Fruit fly (Drosophila melanogaster): Measurements from ENCODE around the gene CG14710.
A peak's percentile ranks its signal among the peaks of the same experiment; 100 is the strongest.

CG14710 gene

dm6 chr3R:11649449-11649848 lies 29.6 kb downstream of the CG14710 start (continued):
- TF ChIP-seq vnd (GFP tag; IDR thresholded peaks at IDR 0.05; ENCODE audit: partially characterized antibody), result no peak
- TF ChIP-seq Ravus (GFP tag; IDR thresholded peaks at IDR 0.05), result peak; percentile 93
- no peak for TF ChIP-seq CG1832 (GFP tag; optimal IDR thresholded peaks at IDR 0.05)
- TF ChIP-seq CG4282 (GFP tag; optimal IDR thresholded peaks at IDR 0.05), result peak; percentile 96
- peak; percentile 92 for TF ChIP-seq org-1 (GFP tag; optimal IDR thresholded peaks at IDR 0.05)
- peak; percentile 66 for TF ChIP-seq CG3407 (GFP tag; optimal IDR thresholded peaks at IDR 0.05)
- peak; percentile 19 for TF ChIP-seq pzg (GFP tag; optimal IDR thresholded peaks at IDR 0.05)
- no peak for TF ChIP-seq Opbp (GFP tag; IDR thresholded peaks at IDR 0.05; ENCODE audit: partially characterized antibody)
- TF ChIP-seq CG17328 (GFP tag; IDR thresholded peaks at IDR 0.05), result peak; percentile 95
- TF ChIP-seq kah (GFP tag; optimal IDR thresholded peaks at IDR 0.05), result peak; percentile 74
- peak; percentile 97 for TF ChIP-seq luna (GFP tag; optimal IDR thresholded peaks at IDR 0.05)
- TF ChIP-seq lola (GFP tag; optimal IDR thresholded peaks at IDR 0.05), result peak in 1 of 3 experiments; percentile 58
- peak; percentile 94 for TF ChIP-seq CG11695 (GFP tag; IDR thresholded peaks at IDR 0.05)
- TF ChIP-seq ase (GFP tag; IDR thresholded peaks at IDR 0.05), result peak; percentile 94
- peak; percentile 92 for TF ChIP-seq NC2β (GFP tag; optimal IDR thresholded peaks at IDR 0.05)
- TF ChIP-seq Pdp1 (GFP tag; optimal IDR thresholded peaks at IDR 0.05), result peak; percentile 95 to 98
- TF ChIP-seq CG5245 (GFP tag; optimal IDR thresholded peaks at IDR 0.05), result peak; percentile 96
- peak; percentile 96 for TF ChIP-seq gem (tag; optimal IDR thresholded peaks at IDR 0.05)
- peak; percentile 67 for TF ChIP-seq CG17802 (tag; optimal IDR thresholded peaks at IDR 0.05)
- TF ChIP-seq CG12155 (GFP tag; optimal IDR thresholded peaks at IDR 0.05), result peak; percentile 96
- TF ChIP-seq sna (GFP tag; IDR thresholded peaks at IDR 0.05; ENCODE audit: partially characterized antibody), result no peak
- TF ChIP-seq tup (GFP tag; optimal IDR thresholded peaks at IDR 0.05), result peak; percentile 93
- no peak for TF ChIP-seq Kr (GFP tag; optimal IDR thresholded peaks at IDR 0.05)
- no peak for TF ChIP-seq yki (optimal IDR thresholded peaks at IDR 0.05)
- peak; percentile 94 for TF ChIP-seq tio (GFP tag; optimal IDR thresholded peaks at IDR 0.05)
- peak; percentile 82 for TF ChIP-seq CG4707 (GFP tag; optimal IDR thresholded peaks at IDR 0.05)
- peak; percentile 95 for TF ChIP-seq CG32772 (GFP tag; IDR thresholded peaks at IDR 0.05)
- TF ChIP-seq H2.0 (GFP tag; IDR thresholded peaks at IDR 0.05), result peak; percentile 98
- peak; percentile 97 for TF ChIP-seq tgo (GFP tag; IDR thresholded peaks at IDR 0.05)
- TF ChIP-seq trem (tag; optimal IDR thresholded peaks at IDR 0.05), result peak; percentile 20
- TF ChIP-seq toy (GFP tag; IDR thresholded peaks at IDR 0.05), result peak; percentile 94
- TF ChIP-seq CG5953 (GFP tag; IDR thresholded peaks at IDR 0.05), result peak; percentile 95
- no peak for TF ChIP-seq Trl (optimal IDR thresholded peaks at IDR 0.05)
- TF ChIP-seq Trl (GFP tag; optimal IDR thresholded peaks at IDR 0.05), result peak; percentile 98
- peak; percentile 91 for TF ChIP-seq peb (GFP tag; IDR thresholded peaks at IDR 0.05)
- no peak for TF ChIP-seq zf30C (GFP tag; optimal IDR thresholded peaks at IDR 0.05)
- no peak for TF ChIP-seq br (optimal IDR thresholded peaks at IDR 0.05)
- TF ChIP-seq sc (optimal IDR thresholded peaks at IDR 0.05), result no peak
- TF ChIP-seq sc (GFP tag; optimal IDR thresholded peaks at IDR 0.05), result peak; percentile 66
- peak; percentile 98 for TF ChIP-seq Aef1 (GFP tag; IDR thresholded peaks at IDR 0.05)
- TF ChIP-seq Gsc (GFP tag; IDR thresholded peaks at IDR 0.05), result peak; percentile 83
- TF ChIP-seq wdn (GFP tag; IDR thresholded peaks at IDR 0.05), result peak; percentile 98
- TF ChIP-seq chn (GFP tag; optimal IDR thresholded peaks at IDR 0.05), result peak; percentile 97
- TF ChIP-seq CG10321 (GFP tag; IDR thresholded peaks at IDR 0.05), result peak; percentile 82
- peak; percentile 39 for TF ChIP-seq CTCF (GFP tag; optimal IDR thresholded peaks at IDR 0.05)
- TF ChIP-seq CG18764 (GFP tag; optimal IDR thresholded peaks at IDR 0.05), result peak; percentile 92
- peak; percentile 97 for TF ChIP-seq Dek (tag; optimal IDR thresholded peaks at IDR 0.05)
- TF ChIP-seq Oli (tag; optimal IDR thresholded peaks at IDR 0.05), result peak; percentile 95
- peak; percentile 98 for TF ChIP-seq sisA (GFP tag; IDR thresholded peaks at IDR 0.05)
- peak; percentile 82 for TF ChIP-seq CG2875 (GFP tag; optimal IDR thresholded peaks at IDR 0.05)
- TF ChIP-seq sens-2 (GFP tag; IDR thresholded peaks at IDR 0.05), result peak; percentile 88
- TF ChIP-seq CG15479 (GFP tag; optimal IDR thresholded peaks at IDR 0.05), result no peak
- peak; percentile 99 for TF ChIP-seq vvl (GFP tag; IDR thresholded peaks at IDR 0.05)
